Worm (Caenorhabditis elegans): Measurements from ENCODE around the gene rsd-3.

Gene rsd-3

ce11 chrX:11850082-11850481 lies 51.8 kb downstream of the rsd-3 start, which contains the start of gene F54F7.3:
TSS of gene F54F7.3 (minus strand) at chrX:11850182.
- TF ChIP-seq nhr-6 (tag; optimal IDR thresholded peaks at IDR 0.05) (no peak), F37D6.2 (tag; optimal IDR thresholded peaks at IDR 0.05) (no peak), dpl-1 (GFP tag; optimal IDR thresholded peaks at IDR 0.05) (no peak), madf-9 (GFP tag; conservative IDR thresholded peaks at IDR 0.05) (no peak), lir-3 (tag; optimal IDR thresholded peaks at IDR 0.05) (no peak), zfp-3 (GFP tag; conservative IDR thresholded peaks at IDR 0.05) (no peak), sdz-12 (GFP tag; optimal IDR thresholded peaks at IDR 0.05) (no peak), lin-29 (GFP tag; IDR thresholded peaks at IDR 0.05) (no peak), nhr-10 (tag; optimal IDR thresholded peaks at IDR 0.05) (no peak), Y5F2A.4 (GFP tag; optimal IDR thresholded peaks at IDR 0.05) (no peak), daf-19 (GFP tag; conservative IDR thresholded peaks at IDR 0.05) (no peak), lin-39 (tag; optimal IDR thresholded peaks at IDR 0.05) (no peak), php-3 (GFP tag; IDR thresholded peaks at IDR 0.05) (no peak), F49E8.2 (tag; optimal IDR thresholded peaks at IDR 0.05; ENCODE audit: borderline replicate concordance) (no peak), nhr-41 (GFP tag; IDR thresholded peaks at IDR 0.05) (no peak), daf-8 (GFP tag; IDR thresholded peaks at IDR 0.05) (no peak), daf-16 (GFP tag; optimal IDR thresholded peaks at IDR 0.05) (no peak), daf-16 (tag; optimal IDR thresholded peaks at IDR 0.05) (no peak)

- TF ChIP-seq nhr-77 (tag; optimal IDR thresholded peaks at IDR 0.05) (no peak), nhr-41 (GFP tag; IDR thresholded peaks at IDR 0.05) (no peak), madf-9 (GFP tag; conservative IDR thresholded peaks at IDR 0.05) (no peak), T26A8.4 (GFP tag; IDR thresholded peaks at IDR 0.05) (no peak), mes-2 (tag; optimal IDR thresholded peaks at IDR 0.05; ENCODE audit: poor library complexity, severe bottlenecking) (no peak), mxl-3 (GFP tag; optimal IDR thresholded peaks at IDR 0.05) (no peak), tra-1 (GFP tag; IDR thresholded peaks at IDR 0.05) (no peak), F44E2.7 (GFP tag; IDR thresholded peaks at IDR 0.05) (no peak), ztf-11 (tag; optimal IDR thresholded peaks at IDR 0.05) (no peak), dmd-9 (GFP tag; IDR thresholded peaks at IDR 0.05) (no peak), F26F4.8 (GFP tag; conservative IDR thresholded peaks at IDR 0.05) (no peak), gei-8 (GFP tag; optimal IDR thresholded peaks at IDR 0.05) (no peak), spr-3 (GFP tag; optimal IDR thresholded peaks at IDR 0.05) (no peak), dpl-1 (GFP tag; optimal IDR thresholded peaks at IDR 0.05) (no peak), hif-1 (tag; optimal IDR thresholded peaks at IDR 0.05) (no peak), dmd-6 (GFP tag; IDR thresholded peaks at IDR 0.05) (no peak), vab-7 (GFP tag; IDR thresholded peaks at IDR 0.05) (no peak), arid-1 (GFP tag; conservative IDR thresholded peaks at IDR 0.05) (no peak), set-16 (GFP tag; IDR thresholded peaks at IDR 0.05) (no peak)
Measured at ce11 chrX:11850572-11850971, 52.3 kb downstream of the rsd-3 start, which contains the start of gene F54F7.14. TSS of gene F54F7.14 (plus strand) at chrX:11850872.

- peak; percentile 61 for TF ChIP-seq aha-1 (tag)
- no peak for TF ChIP-seq fkh-10 (GFP tag; optimal IDR thresholded peaks at IDR 0.05)
Measured at ce11 chrX:11852494-11852893, 54.2 kb downstream of the rsd-3 start, which contains the start of gene xtr-1. TSS of gene xtr-1 (plus strand) at chrX:11852794.
